Worm (Caenorhabditis elegans): ENCODE data around the gene Y51H4A.13.
"Not testable (repeated sequence)": the region's sequence is repeated elsewhere in the genome, so short reads cannot be mapped to it uniquely, and the experiment has no call there.

The Y51H4A.13 gene

ce11 chrIV:16655783-16656182 lies 9.6 kb upstream of the Y51H4A.13 start, which contains the start of gene set-26:
TSS of gene set-26 (minus strand) at chrIV:16655883.
- TF ChIP-seq T22C8.4 (GFP tag; IDR thresholded peaks at IDR 0.05) = 0 out of 2 replicates have a peak, but pooled peaks have one; percentile 23

- 0 out of 2 replicates have a peak, but pooled peaks have one; percentile 12 for TF ChIP-seq flt-1 (GFP tag; IDR thresholded peaks at IDR 0.05)
These were observed 4.8 kb upstream of the Y51H4A.13 start for ce11 chrIV:16651004-16651403.

- TF ChIP-seq flt-1 (GFP tag; IDR thresholded peaks at IDR 0.05) = no peak
- TF ChIP-seq ztf-23 (GFP tag; IDR thresholded peaks at IDR 0.05) = no peak
- TF ChIP-seq med-1 (GFP tag; optimal IDR thresholded peaks at IDR 0.05; ENCODE audit: insufficient read depth) = no peak
- peak; percentile 85 for TF ChIP-seq T22C8.4 (GFP tag; IDR thresholded peaks at IDR 0.05)
- no peak for TF ChIP-seq klf-2 (GFP tag; conservative IDR thresholded peaks at IDR 0.05)
- no peak for TF ChIP-seq tab-1 (GFP tag; IDR thresholded peaks at IDR 0.05)
- TF ChIP-seq ztf-29 (GFP tag; IDR thresholded peaks at IDR 0.05) = no peak
These were observed 531 bp downstream of the Y51H4A.13 start for ce11 chrIV:16645492-16646191.

- peak; percentile 83 for TF ChIP-seq T22C8.4 (GFP tag; IDR thresholded peaks at IDR 0.05)
These were observed 1.2 kb downstream of the Y51H4A.13 start for ce11 chrIV:16644979-16645378.

ce11 chrIV:16643782-16644181 lies 2.4 kb downstream of the Y51H4A.13 start:
- TF ChIP-seq T22C8.4 (GFP tag; IDR thresholded peaks at IDR 0.05) (peak; percentile 97), tab-1 (GFP tag; IDR thresholded peaks at IDR 0.05) (no peak), cog-1 (tag; optimal IDR thresholded peaks at IDR 0.05) (no peak), ztf-29 (GFP tag; IDR thresholded peaks at IDR 0.05) (no peak)

- no peak for TF ChIP-seq med-1 (GFP tag; optimal IDR thresholded peaks at IDR 0.05; ENCODE audit: insufficient read depth)
- no peak for TF ChIP-seq ztf-23 (GFP tag; IDR thresholded peaks at IDR 0.05)
- no peak for TF ChIP-seq tab-1 (GFP tag; IDR thresholded peaks at IDR 0.05)
- no peak for TF ChIP-seq klf-2 (GFP tag; conservative IDR thresholded peaks at IDR 0.05)
- TF ChIP-seq ref-1 (GFP tag; conservative IDR thresholded peaks at IDR 0.05) = no peak
These were observed 15.6 kb downstream of the Y51H4A.13 start, which contains the start of gene fipr-27 for ce11 chrIV:16630622-16631021. TSS of gene fipr-27 (plus strand) at chrIV:16630922.

- TF ChIP-seq ztf-23 (GFP tag; IDR thresholded peaks at IDR 0.05) (no peak), T22C8.4 (GFP tag; IDR thresholded peaks at IDR 0.05) (no peak), med-1 (GFP tag; optimal IDR thresholded peaks at IDR 0.05; ENCODE audit: insufficient read depth) (no peak), ztf-29 (GFP tag; IDR thresholded peaks at IDR 0.05) (no peak), cog-1 (tag; optimal IDR thresholded peaks at IDR 0.05) (no peak), flt-1 (GFP tag; IDR thresholded peaks at IDR 0.05) (no peak), ref-1 (GFP tag; conservative IDR thresholded peaks at IDR 0.05) (no peak), tab-1 (GFP tag; IDR thresholded peaks at IDR 0.05) (no peak), klf-2 (GFP tag; conservative IDR thresholded peaks at IDR 0.05) (no peak)
These were observed 16.4 kb downstream of the Y51H4A.13 start for ce11 chrIV:16629815-16630214.

- TF ChIP-seq cog-1 (tag; optimal IDR thresholded peaks at IDR 0.05) (no peak), ref-1 (GFP tag; conservative IDR thresholded peaks at IDR 0.05) (no peak), flt-1 (GFP tag; IDR thresholded peaks at IDR 0.05) (no peak), T22C8.4 (GFP tag; IDR thresholded peaks at IDR 0.05) (no peak), tab-1 (GFP tag; IDR thresholded peaks at IDR 0.05) (no peak), klf-2 (GFP tag; conservative IDR thresholded peaks at IDR 0.05) (no peak), ztf-23 (GFP tag; IDR thresholded peaks at IDR 0.05) (no peak), ztf-29 (GFP tag; IDR thresholded peaks at IDR 0.05) (no peak), med-1 (GFP tag; optimal IDR thresholded peaks at IDR 0.05; ENCODE audit: insufficient read depth) (no peak)
These were observed 17.1 kb downstream of the Y51H4A.13 start, which contains the start of gene Y51H4A.936 for ce11 chrIV:16629090-16629489. TSS of gene Y51H4A.936 (plus strand) at chrIV:16629390.

- TF ChIP-seq ref-1 (GFP tag; conservative IDR thresholded peaks at IDR 0.05) (no peak), T22C8.4 (GFP tag; IDR thresholded peaks at IDR 0.05) (no peak), ztf-23 (GFP tag; IDR thresholded peaks at IDR 0.05) (no peak), flt-1 (GFP tag; IDR thresholded peaks at IDR 0.05) (no peak), klf-2 (GFP tag; conservative IDR thresholded peaks at IDR 0.05) (no peak), cog-1 (tag; optimal IDR thresholded peaks at IDR 0.05) (no peak), med-1 (GFP tag; optimal IDR thresholded peaks at IDR 0.05; ENCODE audit: insufficient read depth) (no peak), tab-1 (GFP tag; IDR thresholded peaks at IDR 0.05) (no peak), ztf-29 (GFP tag; IDR thresholded peaks at IDR 0.05) (no peak)
These were observed 18.5 kb downstream of the Y51H4A.13 start, which contains the start of gene fipr-28 for ce11 chrIV:16627676-16628075. TSS of gene fipr-28 (plus strand) at chrIV:16627976.

ce11 chrIV:16625909-16626308 lies 20.3 kb downstream of the Y51H4A.13 start, which contains the start of gene fip-7:
TSS of gene fip-7 (plus strand) at chrIV:16626209.
- not testable (repeated sequence) for TF ChIP-seq ztf-29 (GFP tag; IDR thresholded peaks at IDR 0.05); klf-2 (GFP tag; conservative IDR thresholded peaks at IDR 0.05); ztf-23 (GFP tag; IDR thresholded peaks at IDR 0.05)

ce11 chrIV:16622522-16622921 lies 23.7 kb downstream of the Y51H4A.13 start:
- TF ChIP-seq klf-2 (GFP tag; conservative IDR thresholded peaks at IDR 0.05) (no peak), ref-1 (GFP tag; conservative IDR thresholded peaks at IDR 0.05) (no peak), T22C8.4 (GFP tag; IDR thresholded peaks at IDR 0.05) (no peak), ztf-23 (GFP tag; IDR thresholded peaks at IDR 0.05) (no peak), med-1 (GFP tag; optimal IDR thresholded peaks at IDR 0.05; ENCODE audit: insufficient read depth) (no peak), flt-1 (GFP tag; IDR thresholded peaks at IDR 0.05) (no peak), cog-1 (tag; optimal IDR thresholded peaks at IDR 0.05) (no peak), ztf-29 (GFP tag; IDR thresholded peaks at IDR 0.05) (no peak), tab-1 (GFP tag; IDR thresholded peaks at IDR 0.05) (no peak)

Data from whole organism, midembryonic.